Fruit fly (Drosophila melanogaster) whole organism, prepupa: ENCODE measurements around the gene CG10481.

Experiments used
- Blimp-1 ChIP-seq: fragments of 200-800 bp; sonication (Bioruptor generic); optimal IDR thresholded peaks from 3 replicates; lab custom pipeline; 2017; ENCODE audit warnings: missing biosample characterization, missing genetic modification characterization, mild to moderate bottlenecking, moderate library complexity, missing genetic modification reagents
- CG10631 ChIP-seq: fragments of 200-800 bp; sonication (Bioruptor generic); optimal IDR thresholded peaks from 2 replicates; lab custom pipeline; 2016; ENCODE audit warnings: missing biosample characterization, missing genetic modification characterization
- CG10669 ChIP-seq: fragments of 200-800 bp; sonication (Bioruptor generic); optimal IDR thresholded peaks from 3 replicates; lab custom pipeline; 2018; ENCODE audit warnings: missing biosample characterization, mild to moderate bottlenecking, missing genetic modification characterization, moderate library complexity
- CG11762 ChIP-seq: fragments of 200-800 bp; sonication (Bioruptor generic); optimal IDR thresholded peaks from 3 replicates; lab custom pipeline; 2016; ENCODE audit warnings: missing biosample characterization, missing genetic modification characterization; ENCODE audit not compliant: insufficient read depth
- CG15336 ChIP-seq: fragments of 200-800 bp; sonication (Bioruptor generic); IDR thresholded peaks from 2 replicates; pipeline ENCODE4 v1.3.6; 2022; ENCODE audit warnings: missing biosample characterization, missing genetic modification characterization
- CG1621 ChIP-seq: fragments of 200-800 bp; sonication (Bioruptor generic); optimal IDR thresholded peaks from 3 replicates; lab custom pipeline; 2018; ENCODE audit warnings: missing biosample characterization, mild to moderate bottlenecking, missing genetic modification characterization
- CG16779 ChIP-seq: fragments of 200-800 bp; sonication (Bioruptor generic); optimal IDR thresholded peaks from 3 replicates; lab custom pipeline; 2017; ENCODE audit warnings: missing biosample characterization, mild to moderate bottlenecking, missing genetic modification characterization
- CG3032 ChIP-seq: fragments of 200-800 bp; optimal IDR thresholded peaks from 2 replicates; lab custom pipeline; 2019; ENCODE audit warnings: missing biosample characterization, mild to moderate bottlenecking, missing genetic modification characterization, moderate library complexity
- CG31627 ChIP-seq: fragments of 200-800 bp; sonication (Bioruptor generic); optimal IDR thresholded peaks from 3 replicates; lab custom pipeline; 2016; ENCODE audit warnings: missing biosample characterization, missing genetic modification characterization
- CG32006 ChIP-seq: fragments of 200-800 bp; sonication (Bioruptor generic); optimal IDR thresholded peaks from 3 replicates; lab custom pipeline; 2017; ENCODE audit warnings: missing biosample characterization, mild to moderate bottlenecking, missing genetic modification characterization
- CG34406 ChIP-seq: fragments of 200-800 bp; sonication (Bioruptor generic); optimal IDR thresholded peaks from 3 replicates; lab custom pipeline; 2016; ENCODE audit warnings: missing biosample characterization, missing genetic modification characterization
- CG3919 ChIP-seq: fragments of 200-800 bp; sonication (Bioruptor generic); optimal IDR thresholded peaks from 3 replicates; lab custom pipeline; 2016; ENCODE audit warnings: missing biosample characterization, missing genetic modification characterization
- CG4318 ChIP-seq: fragments of 200-800 bp; sonication (Bioruptor generic); optimal IDR thresholded peaks from 3 replicates; lab custom pipeline; 2017; ENCODE audit warnings: missing biosample characterization, mild to moderate bottlenecking, missing genetic modification characterization
- CG6163 ChIP-seq: fragments of 200-800 bp; sonication (Bioruptor generic); IDR thresholded peaks from 3 replicates; pipeline ENCODE4 v1.3.6; 2022; ENCODE audit warnings: missing biosample characterization, missing genetic modification characterization
- CG6276 ChIP-seq: fragments of 200-800 bp; sonication (Bioruptor generic); optimal IDR thresholded peaks from 2 replicates; lab custom pipeline; 2017; ENCODE audit warnings: missing biosample characterization, mild to moderate bottlenecking, missing genetic modification characterization
- CG6808 ChIP-seq: fragments of 200-800 bp; sonication (Bioruptor generic); optimal IDR thresholded peaks from 3 replicates; lab custom pipeline; 2017; ENCODE audit warnings: missing biosample characterization, missing genetic modification characterization, mild to moderate bottlenecking, moderate library complexity, missing genetic modification reagents
- CG8319 ChIP-seq: fragments of 200-800 bp; sonication (Bioruptor generic); optimal IDR thresholded peaks from 3 replicates; lab custom pipeline; 2016; ENCODE audit warnings: missing biosample characterization, missing genetic modification characterization
- Eip78C ChIP-seq: fragments of 200-800 bp; sonication (Bioruptor generic); peaks from one replicate; lab custom pipeline; 2016; ENCODE audit warnings: missing biosample characterization, missing genetic modification characterization
- Eip93F ChIP-seq: fragments of 200-800 bp; sonication (Bioruptor generic); optimal IDR thresholded peaks from 2 replicates; lab custom pipeline; 2016; ENCODE audit warnings: missing biosample characterization, mild to moderate bottlenecking, missing genetic modification characterization
- Ets96B ChIP-seq: fragments of 200-800 bp; optimal IDR thresholded peaks from 2 replicates; lab custom pipeline; 2019; ENCODE audit warnings: missing biosample characterization, mild to moderate bottlenecking, missing genetic modification characterization, moderate library complexity
- Gug ChIP-seq: fragments of 200-800 bp; sonication (Bioruptor generic); IDR thresholded peaks from 2 replicates; pipeline ENCODE4 v1.3.6; 2022; ENCODE audit warnings: missing biosample characterization, missing genetic modification characterization
- Hr38 ChIP-seq: sonication (Bioruptor generic); optimal IDR thresholded peaks from 2 replicates; lab custom pipeline; 2016; ENCODE audit warnings: missing biosample characterization, missing genetic modification characterization
- Hr39 ChIP-seq: fragments of 200-800 bp; sonication (Bioruptor generic); optimal IDR thresholded peaks from 2 replicates; lab custom pipeline; 2016; ENCODE audit warnings: missing biosample characterization, missing genetic modification characterization
- Hr4 ChIP-seq: fragments of 200-800 bp; sonication (Bioruptor generic); optimal IDR thresholded peaks from 3 replicates; lab custom pipeline; 2016; ENCODE audit warnings: missing biosample characterization, missing genetic modification characterization
- Lpt ChIP-seq: fragments of 200-800 bp; sonication (Bioruptor generic); optimal IDR thresholded peaks from 3 replicates; lab custom pipeline; 2016; ENCODE audit warnings: missing biosample characterization, missing genetic modification characterization
- OdsH ChIP-seq: fragments of 200-800 bp; sonication (Bioruptor generic); optimal IDR thresholded peaks from 3 replicates; lab custom pipeline; 2016; ENCODE audit warnings: missing biosample characterization, missing genetic modification characterization
- Smox ChIP-seq: fragments of 200-800 bp; sonication (Bioruptor generic); optimal IDR thresholded peaks from 3 replicates; lab custom pipeline; 2016; ENCODE audit warnings: missing biosample characterization, missing genetic modification characterization
- Sox14 ChIP-seq: fragments of 200-800 bp; sonication (Bioruptor generic); optimal IDR thresholded peaks from 3 replicates; lab custom pipeline; 2016; ENCODE audit warnings: missing biosample characterization, missing genetic modification characterization
- Sox15 ChIP-seq: fragments of 200-800 bp; sonication (Bioruptor generic); optimal IDR thresholded peaks from 3 replicates; lab custom pipeline; 2016; ENCODE audit warnings: missing biosample characterization, missing genetic modification characterization
- achi ChIP-seq: fragments of 200-800 bp; sonication (Bioruptor generic); optimal IDR thresholded peaks from 3 replicates; lab custom pipeline; 2016; ENCODE audit warnings: missing biosample characterization, missing genetic modification characterization
- acj6 ChIP-seq: fragments of 200-800 bp; sonication (Bioruptor generic); optimal IDR thresholded peaks from 3 replicates; lab custom pipeline; 2016; ENCODE audit warnings: missing biosample characterization, missing genetic modification characterization
- dac ChIP-seq: fragments of 200-800 bp; sonication (Bioruptor generic); optimal IDR thresholded peaks from 2 replicates; lab custom pipeline; 2017; ENCODE audit warnings: missing biosample characterization, mild to moderate bottlenecking, missing genetic modification characterization
- dsx ChIP-seq: fragments of 200-800 bp; optimal IDR thresholded peaks from 3 replicates; lab custom pipeline; 2019; ENCODE audit warnings: missing biosample characterization, mild to moderate bottlenecking, missing genetic modification characterization, moderate library complexity; ENCODE audit not compliant: poor library complexity, severe bottlenecking
- eg ChIP-seq: fragments of 200-800 bp; sonication (Bioruptor generic); IDR thresholded peaks from 3 replicates; pipeline ENCODE4 v1.3.6; 2022; ENCODE audit warnings: missing biosample characterization, missing genetic modification characterization
- esn ChIP-seq: fragments of 200-800 bp; sonication (Bioruptor generic); optimal IDR thresholded peaks from 2 replicates; lab custom pipeline; 2016; ENCODE audit warnings: missing biosample characterization, mild to moderate bottlenecking, missing genetic modification characterization, moderate library complexity
- fkh ChIP-seq: fragments of 200-800 bp; sonication (Bioruptor generic); optimal IDR thresholded peaks from 3 replicates; lab custom pipeline; 2017; ENCODE audit warnings: missing biosample characterization, mild to moderate bottlenecking, missing genetic modification characterization, moderate library complexity
- lz ChIP-seq: fragments of 200-800 bp; sonication (Bioruptor generic); optimal IDR thresholded peaks from 3 replicates; lab custom pipeline; 2016; ENCODE audit warnings: missing biosample characterization, missing genetic modification characterization
- net ChIP-seq: fragments of 200-800 bp; sonication (Bioruptor generic); optimal IDR thresholded peaks from 3 replicates; lab custom pipeline; 2016; ENCODE audit warnings: missing biosample characterization, missing genetic modification characterization
- pdm3 ChIP-seq: fragments of 200-800 bp; sonication (Bioruptor generic); optimal IDR thresholded peaks from 3 replicates; lab custom pipeline; 2016; ENCODE audit warnings: missing biosample characterization, missing genetic modification characterization
- salr ChIP-seq, 2 experiments: fragments of 200-800 bp; sonication (Bioruptor generic); optimal IDR thresholded peaks; 3 replicates each; lab custom pipeline; 2016 to 2018; ENCODE audit warnings: missing biosample characterization in 2 of 2, missing genetic modification characterization in 2 of 2, mild to moderate bottlenecking in 1 of 2
- spab ChIP-seq: fragments of 200-800 bp; sonication (Bioruptor generic); optimal IDR thresholded peaks from 2 replicates; lab custom pipeline; 2017; ENCODE audit warnings: missing biosample characterization, mild to moderate bottlenecking, missing genetic modification characterization, missing genetic modification reagents
- ss ChIP-seq, 2 experiments: fragments of 200-800 bp; sonication (Bioruptor generic); optimal IDR thresholded peaks; 2 replicates in 1 of 2; 3 replicates in 1 of 2; lab custom pipeline; 2017 to 2018; ENCODE audit warnings: mild to moderate bottlenecking in 2 of 2, missing biosample characterization in 2 of 2, missing genetic modification characterization in 2 of 2, moderate library complexity in 1 of 2
- svp ChIP-seq: fragments of 200-800 bp; sonication (Bioruptor generic); peaks from one replicate; lab custom pipeline; 2016; ENCODE audit warnings: missing biosample characterization, missing genetic modification characterization
- topi ChIP-seq: fragments of 200-800 bp; sonication (Bioruptor generic); optimal IDR thresholded peaks from 3 replicates; lab custom pipeline; 2016; ENCODE audit warnings: missing biosample characterization, missing genetic modification characterization

Gene CG10481

dm6 chr2L:19869937-19870336 is 22.4 kb downstream of the CG10481 start (continued):
- TF ChIP-seq Lpt (GFP tag; lab: Kevin White, UChicago) = peak; percentile 10
- TF ChIP-seq eg (GFP tag; lab: Robert Waterston, UW) = peak; percentile 83
- peak; percentile 62 for TF ChIP-seq CG32006 (GFP tag; lab: Kevin White, UChicago)
- peak; percentile 92 for TF ChIP-seq topi (GFP tag; lab: Kevin White, UChicago)
- peak; percentile 65 for TF ChIP-seq CG1621 (tag; lab: Kevin White, UChicago)
- TF ChIP-seq esn = peak; percentile 88
- peak; percentile 67 for TF ChIP-seq net (GFP tag; lab: Kevin White, UChicago)
- peak; percentile 87 for TF ChIP-seq CG3919 (GFP tag; lab: Kevin White, UChicago)
- peak; percentile 45 for TF ChIP-seq Blimp-1 (GFP tag; lab: Kevin White, UChicago)
- peak; percentile 9 for TF ChIP-seq CG6276 (GFP tag; lab: Kevin White, UChicago)
- TF ChIP-seq CG15336 (GFP tag; lab: Robert Waterston, UW) = peak; percentile 75
- TF ChIP-seq CG34406 (GFP tag; lab: Kevin White, UChicago) = peak; percentile 70
- peak; percentile 56 to 76 for TF ChIP-seq ss (GFP tag; optimal IDR thresholded peaks at IDR 0.05; lab: Kevin White, UChicago)
- TF ChIP-seq Eip93F = peak; percentile 45
- peak; percentile 70 for TF ChIP-seq CG10631 (GFP tag; lab: Kevin White, UChicago)
- TF ChIP-seq Sox15 (GFP tag; lab: Kevin White, UChicago) = peak; percentile 58
- TF ChIP-seq salr (GFP tag; optimal IDR thresholded peaks at IDR 0.05; lab: Kevin White, UChicago) = peak; percentile 34 to 43
- TF ChIP-seq CG11762 = peak; percentile 76
- peak; percentile 94 for TF ChIP-seq CG6163 (GFP tag; lab: Robert Waterston, UW)
- TF ChIP-seq dac = no peak
- no peak for TF ChIP-seq Hr38 (GFP tag; lab: Kevin White, UChicago)
- TF ChIP-seq, all 60 proteins: peak for 55

dm6 chr2L:19869463-19869862 is 22.9 kb downstream of the CG10481 start:
- TF ChIP-seq Eip93F (no peak), dsx (GFP tag; lab: Kevin White, UChicago) (peak; percentile 35)
- TF ChIP-seq, all 60 proteins: peak for 1

- TF ChIP-seq Hr4 (GFP tag; lab: Kevin White, UChicago) = peak; percentile 12
- TF ChIP-seq CG11762 = no peak
- TF ChIP-seq CG15336 (GFP tag; lab: Robert Waterston, UW) = peak; percentile 19; the same call in 1 of the 2 replicates
- TF ChIP-seq CG8319 (GFP tag; lab: Kevin White, UChicago) = no peak
- TF ChIP-seq Sox15 (GFP tag; lab: Kevin White, UChicago) = no peak
- no peak for TF ChIP-seq Smox (GFP tag; lab: Kevin White, UChicago)
- TF ChIP-seq OdsH = peak; percentile 3
- peak; percentile 39 for TF ChIP-seq CG32006 (GFP tag; lab: Kevin White, UChicago)
- peak; percentile 2 for TF ChIP-seq achi (GFP tag; lab: Kevin White, UChicago)
- TF ChIP-seq dac = no peak
- no peak for TF ChIP-seq Sox14 (GFP tag; lab: Kevin White, UChicago)
- TF ChIP-seq CG31627 (GFP tag; lab: Kevin White, UChicago) = no peak
- TF ChIP-seq CG6808 = no peak
- no peak for TF ChIP-seq Hr38 (GFP tag; lab: Kevin White, UChicago)
- no peak for TF ChIP-seq esn
- TF ChIP-seq acj6 (GFP tag; lab: Kevin White, UChicago) = peak; percentile 3
- no peak for TF ChIP-seq Eip78C
- TF ChIP-seq CG4318 = no peak
- TF ChIP-seq CG10669 (GFP tag; lab: Kevin White, UChicago) = no peak
- TF ChIP-seq CG3032 (tag; lab: Kevin White, UChicago) = no peak
- no peak for TF ChIP-seq lz (GFP tag; lab: Kevin White, UChicago)
- no peak for TF ChIP-seq Hr39 (GFP tag; lab: Kevin White, UChicago)
- no peak for TF ChIP-seq fkh (GFP tag; lab: Kevin White, UChicago)
- no peak for TF ChIP-seq CG10631 (GFP tag; lab: Kevin White, UChicago)
- no peak for TF ChIP-seq CG16779 (tag; lab: Kevin White, UChicago)
- no peak for TF ChIP-seq pdm3 (GFP tag; lab: Kevin White, UChicago)
- TF ChIP-seq svp (GFP tag; lab: Kevin White, UChicago) = no peak
- TF ChIP-seq ss (GFP tag; optimal IDR thresholded peaks at IDR 0.05; lab: Kevin White, UChicago) = no peak
- no peak for TF ChIP-seq Ets96B (tag; lab: Kevin White, UChicago)
- 0 out of 3 replicates have a peak, but pooled peaks have one; percentile 8 for TF ChIP-seq eg (GFP tag; lab: Robert Waterston, UW)
- no peak for TF ChIP-seq Gug (GFP tag; lab: Robert Waterston, UW)
- no peak for TF ChIP-seq spab (GFP tag; lab: Kevin White, UChicago)
- no peak for TF ChIP-seq dsx (GFP tag; lab: Kevin White, UChicago)
Measured at dm6 chr2L:19866540-19867318, 25.6 kb downstream of the CG10481 start.
